Fruit fly (Drosophila melanogaster): ENCODE measurements around the gene CG13876.

Gene CG13876

DNA sequence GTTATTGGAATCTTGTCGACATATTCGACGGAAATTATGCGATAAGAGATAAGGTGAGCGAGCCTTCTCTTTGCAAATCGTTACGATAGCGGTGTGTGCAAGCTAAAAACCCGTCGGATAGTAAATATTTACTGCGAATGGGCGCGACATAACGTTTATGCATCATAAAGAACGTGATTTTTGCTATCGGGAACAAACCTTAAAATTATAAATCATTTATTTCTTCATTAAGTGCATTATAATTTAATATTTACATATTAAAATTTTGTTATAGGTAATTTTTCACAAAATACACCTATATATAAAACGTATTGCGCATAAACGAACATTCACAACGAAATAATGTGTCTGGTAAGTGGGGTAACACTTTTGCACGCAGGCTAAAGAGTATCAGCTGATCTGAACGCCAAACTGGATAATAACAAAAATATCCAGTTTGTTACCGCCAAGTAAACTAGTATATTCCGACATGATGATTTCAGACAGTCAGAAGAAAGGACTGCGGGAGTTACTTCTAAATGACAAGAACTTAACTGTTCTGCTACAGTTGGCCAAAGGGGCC is at the start of gene CG13876, which contains the start of gene Gk1 (continued):
- TF ChIP-seq CG32006 (GFP tag; optimal IDR thresholded peaks at IDR 0.05) (peak; percentile 96), Eip93F (GFP tag; optimal IDR thresholded peaks at IDR 0.05) (peak; percentile 91), dsx (GFP tag; optimal IDR thresholded peaks at IDR 0.05; ENCODE audit: poor library complexity, severe bottlenecking) (peak; percentile 97), CG1621 (tag; optimal IDR thresholded peaks at IDR 0.05) (peak; percentile 92), CG11762 (GFP tag; optimal IDR thresholded peaks at IDR 0.05; ENCODE audit: insufficient read depth) (peak; percentile 91), salr (GFP tag; optimal IDR thresholded peaks at IDR 0.05) (peak in 1 of 2 experiments; percentile 89), Sox102F (GFP tag; optimal IDR thresholded peaks at IDR 0.05) (no peak)

dm6 chr3L:156591-157303 is 49.2 kb upstream of the CG13876 start:
- TF ChIP-seq Sox14 (GFP tag; optimal IDR thresholded peaks at IDR 0.05) = peak; percentile 53
- peak in 1 of 2 experiments; percentile 10 for TF ChIP-seq ss (GFP tag; optimal IDR thresholded peaks at IDR 0.05)
- no peak for TF ChIP-seq CG8119 (GFP tag; IDR thresholded peaks at IDR 0.05)
- peak; percentile 15 for TF ChIP-seq CG6792 (GFP tag; optimal IDR thresholded peaks at IDR 0.05)
- TF ChIP-seq CG1621 (tag; optimal IDR thresholded peaks at IDR 0.05) = no peak
- no peak for TF ChIP-seq OdsH (GFP tag; optimal IDR thresholded peaks at IDR 0.05)
- TF ChIP-seq Eip78C (GFP tag) = peak; percentile 63
- no peak for TF ChIP-seq Hr4 (GFP tag; optimal IDR thresholded peaks at IDR 0.05)
- no peak for TF ChIP-seq Sox102F (GFP tag; optimal IDR thresholded peaks at IDR 0.05)
- no peak for TF ChIP-seq Hr38 (GFP tag; optimal IDR thresholded peaks at IDR 0.05)
- TF ChIP-seq CG8632 (GFP tag; optimal IDR thresholded peaks at IDR 0.05) = no peak
- TF ChIP-seq CG3919 (GFP tag; optimal IDR thresholded peaks at IDR 0.05) = no peak
- TF ChIP-seq CG6163 (GFP tag; IDR thresholded peaks at IDR 0.05) = peak; percentile 42; the same call in 1 of the 3 replicates
- TF ChIP-seq CG11902 (GFP tag; optimal IDR thresholded peaks at IDR 0.05) = no peak
- TF ChIP-seq pdm3 (GFP tag; optimal IDR thresholded peaks at IDR 0.05) = no peak
- TF ChIP-seq CG16779 (tag; optimal IDR thresholded peaks at IDR 0.05) = no peak
- TF ChIP-seq CG31627 (GFP tag; optimal IDR thresholded peaks at IDR 0.05) = no peak
- no peak for TF ChIP-seq topi (GFP tag; optimal IDR thresholded peaks at IDR 0.05)
- TF ChIP-seq Eip93F (GFP tag; optimal IDR thresholded peaks at IDR 0.05) = peak; percentile 69
- TF ChIP-seq vri (GFP tag; optimal IDR thresholded peaks at IDR 0.05) = peak; percentile 99
- TF ChIP-seq dsx (GFP tag; optimal IDR thresholded peaks at IDR 0.05; ENCODE audit: poor library complexity, severe bottlenecking) = no peak
- peak; percentile 89 for TF ChIP-seq fkh (GFP tag; optimal IDR thresholded peaks at IDR 0.05)
- peak; percentile 21 for TF ChIP-seq CG6854 (GFP tag; optimal IDR thresholded peaks at IDR 0.05)
- peak; percentile 30 for TF ChIP-seq esn (GFP tag; optimal IDR thresholded peaks at IDR 0.05)
- peak; percentile 25 for TF ChIP-seq CG6808 (GFP tag; optimal IDR thresholded peaks at IDR 0.05)
- TF ChIP-seq fd59A (GFP tag; optimal IDR thresholded peaks at IDR 0.05) = no peak
- TF ChIP-seq CG4318 (GFP tag; optimal IDR thresholded peaks at IDR 0.05) = no peak
- TF ChIP-seq CG10669 (GFP tag; optimal IDR thresholded peaks at IDR 0.05) = peak; percentile 4
- TF ChIP-seq salr (GFP tag; optimal IDR thresholded peaks at IDR 0.05) = no peak
- no peak for TF ChIP-seq CG32006 (GFP tag; optimal IDR thresholded peaks at IDR 0.05)
- TF ChIP-seq Smox (GFP tag; optimal IDR thresholded peaks at IDR 0.05) = no peak
- TF ChIP-seq fd85E (GFP tag; optimal IDR thresholded peaks at IDR 0.05) = no peak

- TF ChIP-seq CG1621 (tag; optimal IDR thresholded peaks at IDR 0.05) (no peak), Hr4 (GFP tag; optimal IDR thresholded peaks at IDR 0.05) (no peak), Gug (GFP tag; IDR thresholded peaks at IDR 0.05) (no peak), Sox14 (GFP tag; optimal IDR thresholded peaks at IDR 0.05) (no peak), esn (GFP tag; optimal IDR thresholded peaks at IDR 0.05) (no peak), Hr39 (GFP tag; optimal IDR thresholded peaks at IDR 0.05) (no peak), CG8632 (GFP tag; optimal IDR thresholded peaks at IDR 0.05) (no peak), fd85E (GFP tag; optimal IDR thresholded peaks at IDR 0.05) (no peak), acj6 (GFP tag; optimal IDR thresholded peaks at IDR 0.05) (no peak), achi (GFP tag; optimal IDR thresholded peaks at IDR 0.05) (no peak), CG11762 (GFP tag; optimal IDR thresholded peaks at IDR 0.05; ENCODE audit: insufficient read depth) (no peak), CG8319 (GFP tag; optimal IDR thresholded peaks at IDR 0.05) (no peak), CG6792 (GFP tag; optimal IDR thresholded peaks at IDR 0.05) (no peak), lz (GFP tag; optimal IDR thresholded peaks at IDR 0.05) (no peak), CG32006 (GFP tag; optimal IDR thresholded peaks at IDR 0.05) (no peak)
Measured at dm6 chr3L:157674-158179, 48.2 kb upstream of the CG13876 start.

Measured in whole organism, prepupa.